Worm (Caenorhabditis elegans) whole organism, young adult: Measurements from ENCODE around the gene T26G10.4.

Experiments
- B0336.3 ChIP-seq: fragments of 200-800 bp; sonication (Bioruptor generic); IDR thresholded peaks from 2 replicates; pipeline ENCODE4 v1.3.6; 2022; ENCODE audit warnings: missing genetic modification characterization, missing compliant biosample characterization
- F22D6.2 ChIP-seq: sonication (generic microtip); optimal IDR thresholded peaks from 2 replicates; lab custom pipeline; 2016; ENCODE audit warnings: mild to moderate bottlenecking, missing genetic modification characterization, missing compliant biosample characterization
- F39B2.1 ChIP-seq: fragments of 200-800 bp; sonication (Bioruptor generic); IDR thresholded peaks from 2 replicates; pipeline ENCODE4 v1.3.6; 2022; ENCODE audit warnings: missing genetic modification reagents, missing genetic modification characterization, missing compliant biosample characterization
- F52B5.7 ChIP-seq: sonication (generic microtip); optimal IDR thresholded peaks from 2 replicates; lab custom pipeline; 2016; ENCODE audit warnings: mild to moderate bottlenecking, missing genetic modification characterization, missing compliant biosample characterization
- F55B11.4 ChIP-seq: sonication (generic microtip); optimal IDR thresholded peaks from 2 replicates; lab custom pipeline; 2016; ENCODE audit warnings: missing compliant biosample characterization, missing genetic modification characterization, borderline replicate concordance; ENCODE audit not compliant: insufficient read depth
- F57A8.1 ChIP-seq: fragments of 200-800 bp; sonication (Bioruptor generic); optimal IDR thresholded peaks from 2 replicates; lab custom pipeline; 2018; ENCODE audit warnings: mild to moderate bottlenecking, missing genetic modification characterization, moderate library complexity, missing compliant biosample characterization
- K11D2.4 ChIP-seq: fragments of 200-800 bp; sonication (Bioruptor generic); IDR thresholded peaks from 2 replicates; pipeline ENCODE4 v1.3.6; 2022; ENCODE audit warnings: missing genetic modification reagents, missing genetic modification characterization, missing compliant biosample characterization
- T26A5.8 ChIP-seq: sonication (generic microtip); optimal IDR thresholded peaks from 2 replicates; lab custom pipeline; 2016; ENCODE audit warnings: missing genetic modification characterization, missing compliant biosample characterization
- Y53G8AR.9 ChIP-seq: fragments of 200-800 bp; sonication (Bioruptor generic); conservative IDR thresholded peaks from 2 replicates; pipeline ENCODE4 v1.3.6; 2022; ENCODE audit warnings: missing genetic modification reagents, missing genetic modification characterization, missing compliant biosample characterization
- Y67H2A.10 ChIP-seq: fragments of 200-800 bp; sonication (Bioruptor generic); conservative IDR thresholded peaks from 2 replicates; pipeline ENCODE4 v1.3.6; 2022; ENCODE audit warnings: missing genetic modification reagents, missing genetic modification characterization, missing compliant biosample characterization
- aptf-2 ChIP-seq: fragments of 200-800 bp; sonication (Bioruptor generic); conservative IDR thresholded peaks from 2 replicates; pipeline ENCODE4 v1.3.6; 2022; ENCODE audit warnings: missing genetic modification reagents, missing genetic modification characterization, missing compliant biosample characterization
- atf-7 ChIP-seq: sonication (generic microtip); optimal IDR thresholded peaks from 2 replicates; lab custom pipeline; 2017; ENCODE audit warnings: mild to moderate bottlenecking, missing genetic modification characterization, missing compliant biosample characterization
- athp-1 ChIP-seq: sonication (generic microtip); optimal IDR thresholded peaks from 2 replicates; lab custom pipeline; 2017; ENCODE audit warnings: mild to moderate bottlenecking, missing genetic modification characterization, missing compliant biosample characterization
- attf-6 ChIP-seq: fragments of 200-800 bp; sonication (Bioruptor generic); IDR thresholded peaks from 2 replicates; pipeline ENCODE4 v1.3.6; 2022; ENCODE audit warnings: missing genetic modification reagents, missing genetic modification characterization, missing compliant biosample characterization
- ceh-100 ChIP-seq: fragments of 200-800 bp; sonication (Bioruptor generic); IDR thresholded peaks from 2 replicates; pipeline ENCODE4 v1.3.6; 2022; ENCODE audit warnings: missing genetic modification reagents, missing genetic modification characterization, missing compliant biosample characterization
- ceh-40 ChIP-seq: fragments of 200-800 bp; sonication (Bioruptor generic); IDR thresholded peaks from 2 replicates; pipeline ENCODE4 v1.3.6; 2022; ENCODE audit warnings: missing genetic modification characterization, missing compliant biosample characterization
- die-1 ChIP-seq: sonication (generic microtip); optimal IDR thresholded peaks from 2 replicates; lab custom pipeline; 2016; ENCODE audit warnings: missing genotype, mild to moderate bottlenecking, missing genetic modification characterization, missing compliant biosample characterization
- dpff-1 ChIP-seq: sonication (generic microtip); optimal IDR thresholded peaks from 2 replicates; lab custom pipeline; 2017; ENCODE audit warnings: mild to moderate bottlenecking, missing genetic modification characterization, missing compliant biosample characterization
- egrh-3 ChIP-seq: fragments of 200-800 bp; sonication (Bioruptor generic); IDR thresholded peaks from 2 replicates; pipeline ENCODE4 v1.3.6; 2022; ENCODE audit warnings: missing genetic modification reagents, missing genetic modification characterization, missing compliant biosample characterization
- ekl-4 ChIP-seq: fragments of 200-800 bp; sonication (Bioruptor generic); IDR thresholded peaks from 2 replicates; pipeline ENCODE4 v1.3.6; 2022; ENCODE audit warnings: missing genetic modification reagents, missing genetic modification characterization, missing compliant biosample characterization
- fkh-3 ChIP-seq: sonication (generic microtip); optimal IDR thresholded peaks from 2 replicates; lab custom pipeline; 2016; ENCODE audit warnings: mild to moderate bottlenecking, missing genetic modification characterization, missing compliant biosample characterization
- him-1 ChIP-seq: sonication (generic microtip); optimal IDR thresholded peaks from 2 replicates; lab custom pipeline; 2016; ENCODE audit warnings: missing genotype, missing genetic modification reagents, missing genetic modification characterization, missing compliant biosample characterization
- hmg-1.2 ChIP-seq: fragments of 200-800 bp; sonication (Bioruptor generic); IDR thresholded peaks from 2 replicates; pipeline ENCODE4 v1.3.6; 2022; ENCODE audit warnings: missing genetic modification reagents, missing genetic modification characterization, missing compliant biosample characterization
- lin-35 ChIP-seq, 3 experiments: fragments of 150-350 bp in 2 of 3; sonication (generic microtip) in 1 of 3; optimal IDR thresholded peaks; 2 replicates each; lab custom pipeline; 2014 to 2018; ENCODE audit warnings: missing biosample characterization in 3 of 3, missing genetic modification characterization in 3 of 3, missing genetic modification reagents in 3 of 3
- lin-54 ChIP-seq: fragments of 200-800 bp; sonication (Bioruptor generic); optimal IDR thresholded peaks from 2 replicates; lab custom pipeline; 2018; ENCODE audit warnings: mild to moderate bottlenecking, missing genetic modification characterization, missing compliant biosample characterization
- lsl-1 ChIP-seq: fragments of 200-800 bp; sonication (Bioruptor generic); optimal IDR thresholded peaks from 2 replicates; lab custom pipeline; 2018; ENCODE audit warnings: mild to moderate bottlenecking, missing genetic modification characterization, moderate library complexity, missing compliant biosample characterization
- lsy-27 ChIP-seq: sonication (generic microtip); optimal IDR thresholded peaks from 2 replicates; lab custom pipeline; 2017; ENCODE audit warnings: missing genetic modification characterization, mild to moderate bottlenecking, missing compliant biosample characterization, antibody characterized with exemption, missing genotype, borderline replicate concordance; ENCODE audit not compliant: insufficient read depth
- madf-6 ChIP-seq: fragments of 200-800 bp; sonication (Bioruptor generic); IDR thresholded peaks from 2 replicates; pipeline ENCODE4 v1.3.6; 2022; ENCODE audit warnings: missing genetic modification reagents, missing genetic modification characterization, missing compliant biosample characterization
- madf-8 ChIP-seq: fragments of 200-800 bp; sonication (Bioruptor generic); conservative IDR thresholded peaks from 2 replicates; pipeline ENCODE4 v1.3.6; 2022; ENCODE audit warnings: missing genetic modification reagents, missing genetic modification characterization, missing compliant biosample characterization
- mcd-1 ChIP-seq: fragments of 200-800 bp; sonication (Bioruptor generic); IDR thresholded peaks from 2 replicates; pipeline ENCODE4 v1.3.6; 2022; ENCODE audit warnings: missing genetic modification reagents, missing genetic modification characterization, missing compliant biosample characterization
- mxl-1 ChIP-seq: sonication (generic microtip); optimal IDR thresholded peaks from 2 replicates; lab custom pipeline; 2016; ENCODE audit warnings: missing genetic modification characterization, missing compliant biosample characterization
- nfya-1 ChIP-seq: sonication (generic microtip); optimal IDR thresholded peaks from 2 replicates; lab custom pipeline; 2017; ENCODE audit warnings: antibody characterized with exemption, missing compliant biosample characterization, missing genetic modification characterization, borderline replicate concordance; ENCODE audit not compliant: insufficient read depth
- nhr-120 ChIP-seq: fragments of 200-800 bp; sonication (Bioruptor generic); IDR thresholded peaks from 2 replicates; pipeline ENCODE4 v1.3.6; 2022; ENCODE audit warnings: missing genetic modification characterization, missing compliant biosample characterization
- rec-8 ChIP-seq, 2 experiments: sonication (generic microtip); optimal IDR thresholded peaks; 2 replicates each; lab custom pipeline; 2016; ENCODE audit warnings: mild to moderate bottlenecking in 2 of 2, missing genetic modification characterization in 2 of 2, missing genetic modification reagents in 2 of 2, missing genotype in 2 of 2, missing biosample characterization in 1 of 2, missing compliant biosample characterization in 1 of 2, moderate library complexity in 1 of 2
- snpc-1.1 ChIP-seq: sonication (generic microtip); optimal IDR thresholded peaks from 2 replicates; lab custom pipeline; 2017; ENCODE audit warnings: missing genetic modification characterization, mild to moderate bottlenecking, missing compliant biosample characterization, antibody characterized with exemption, moderate library complexity, missing genotype, missing genetic modification reagents; ENCODE audit not compliant: insufficient read depth
- snpc-4 ChIP-seq, 5 experiments: fragments of 150-350 bp in 1 of 5; sonication (generic microtip) in 4 of 5; optimal IDR thresholded peaks; 2 replicates each; lab custom pipeline; 2014 to 2018; ENCODE audit warnings: missing genetic modification characterization in 5 of 5, missing biosample characterization in 3 of 5, antibody characterized with exemption in 2 of 5, mild to moderate bottlenecking in 2 of 5, missing compliant biosample characterization in 2 of 5, missing genotype in 2 of 5, moderate library complexity in 2 of 5, missing genetic modification reagents in 1 of 5
- sptf-2 ChIP-seq: fragments of 200-800 bp; sonication (Bioruptor generic); optimal IDR thresholded peaks from 2 replicates; lab custom pipeline; 2018; ENCODE audit warnings: mild to moderate bottlenecking, missing genetic modification characterization, missing compliant biosample characterization
- tbp1 ChIP-seq: fragments of 200-800 bp; sonication (Bioruptor generic); optimal IDR thresholded peaks from 2 replicates; lab custom pipeline; 2018; ENCODE audit warnings: mild to moderate bottlenecking, missing genetic modification characterization, missing compliant biosample characterization
- tbx-9 ChIP-seq: sonication (generic microtip); optimal IDR thresholded peaks from 2 replicates; lab custom pipeline; 2016; ENCODE audit warnings: borderline replicate concordance, missing genetic modification characterization, inconsistent platforms, missing compliant biosample characterization
- xnd-1 ChIP-seq: sonication (generic microtip); optimal IDR thresholded peaks from 2 replicates; lab custom pipeline; 2016; ENCODE audit warnings: missing genotype, missing genetic modification reagents, missing genetic modification characterization, missing compliant biosample characterization
- zim-3 ChIP-seq: sonication (generic microtip); optimal IDR thresholded peaks from 2 replicates; lab custom pipeline; 2017; ENCODE audit warnings: mild to moderate bottlenecking, missing genetic modification characterization, moderate library complexity, missing compliant biosample characterization
- ztf-18 ChIP-seq: sonication (generic microtip); optimal IDR thresholded peaks from 2 replicates; lab custom pipeline; 2016; ENCODE audit warnings: missing genotype, mild to moderate bottlenecking, missing genetic modification characterization, missing compliant biosample characterization
- ztf-22 ChIP-seq: fragments of 200-800 bp; sonication (Bioruptor generic); optimal IDR thresholded peaks from 2 replicates; lab custom pipeline; 2018; ENCODE audit warnings: mild to moderate bottlenecking, missing genetic modification characterization, moderate library complexity, missing compliant biosample characterization
- ztf-28 ChIP-seq: fragments of 200-800 bp; sonication (Bioruptor generic); IDR thresholded peaks from 2 replicates; pipeline ENCODE4 v1.3.6; 2022; ENCODE audit warnings: missing genetic modification reagents, missing genetic modification characterization, missing compliant biosample characterization

Gene T26G10.4

DNA sequence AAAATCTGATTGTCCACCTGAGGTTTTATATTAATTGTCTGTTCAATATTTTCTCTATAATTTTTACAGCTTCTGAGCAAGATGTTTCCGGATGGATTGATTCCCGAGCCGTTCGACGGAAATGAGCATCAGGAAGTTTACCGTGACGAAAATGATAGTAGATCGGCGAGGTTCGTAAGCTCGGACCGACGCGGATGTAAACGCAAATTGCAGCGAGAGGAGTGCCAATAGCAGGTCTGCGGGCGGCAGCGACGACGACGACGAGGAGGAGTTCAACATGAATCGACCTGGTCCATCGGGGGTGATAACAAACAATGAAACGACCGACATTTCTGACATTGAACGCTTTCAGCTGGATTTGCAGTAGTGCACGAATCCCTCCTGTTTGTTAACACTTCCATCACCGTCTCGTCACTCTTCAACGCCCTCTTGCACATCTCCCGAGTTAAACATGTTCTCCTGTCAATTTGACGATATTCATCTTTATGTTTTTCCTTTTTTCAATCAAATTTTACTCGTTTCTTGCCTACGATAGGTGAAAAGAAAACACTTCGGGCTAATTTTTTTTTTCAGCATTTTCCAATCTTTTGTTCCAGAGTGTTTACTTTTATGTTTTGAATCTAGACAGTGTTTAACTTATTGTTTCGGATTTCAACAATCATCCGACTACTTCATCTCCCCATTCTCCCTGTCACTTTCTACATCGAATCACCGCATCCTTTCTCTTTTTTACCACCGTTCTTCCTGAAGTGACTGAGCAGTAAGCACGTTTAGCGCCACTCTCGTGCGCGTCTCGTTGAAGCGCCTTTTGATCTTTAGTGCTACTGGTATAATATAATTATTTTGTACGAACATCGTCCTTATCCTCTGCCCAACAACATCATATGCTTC lies 41.8 kb downstream of the T26G10.4 start (continued):
- TF ChIP-seq F52B5.7 (tag; lab: Kevin White, UChicago) (peak; percentile 21), ceh-40 (GFP tag; lab: Robert Waterston, UW) (no peak), ceh-100 (GFP tag; lab: Robert Waterston, UW) (peak; percentile 16; the same call in 1 of the 2 replicates), F57A8.1 (GFP tag; lab: Kevin White, UChicago) (no peak), aptf-2 (no peak), sptf-2 (no peak), ztf-28 (GFP tag; lab: Robert Waterston, UW) (0 out of 2 replicates have a peak, but pooled peaks have one; percentile 5), lin-54 (no peak), tbp1 (GFP tag; lab: Kevin White, UChicago) (peak; percentile 26), atf-7 (tag; lab: Kevin White, UChicago) (peak; percentile 32), Y53G8AR.9 (GFP tag; lab: Robert Waterston, UW) (no peak), rec-8 (tag; optimal IDR thresholded peaks at IDR 0.05; lab: Kevin White, UChicago) (peak in 1 of 2 experiments; percentile 44), F55B11.4 (no peak), madf-8 (GFP tag; lab: Robert Waterston, UW) (no peak), mxl-1 (no peak), xnd-1 (tag; lab: Kevin White, UChicago) (no peak), lsy-27 (no peak), fkh-3 (tag; lab: Kevin White, UChicago) (no peak), nfya-1 (tag; lab: Kevin White, UChicago) (no peak), K11D2.4 (GFP tag; lab: Robert Waterston, UW) (no peak), egrh-3 (GFP tag; lab: Robert Waterston, UW) (no peak), ztf-18 (tag; lab: Kevin White, UChicago) (peak; percentile 24), Y67H2A.10 (GFP tag; lab: Robert Waterston, UW) (no peak), die-1 (peak; percentile 45), T26A5.8 (tag; lab: Kevin White, UChicago) (no peak), ztf-22 (GFP tag; lab: Kevin White, UChicago) (no peak), F22D6.2 (tag; lab: Kevin White, UChicago) (no peak)

DNA sequence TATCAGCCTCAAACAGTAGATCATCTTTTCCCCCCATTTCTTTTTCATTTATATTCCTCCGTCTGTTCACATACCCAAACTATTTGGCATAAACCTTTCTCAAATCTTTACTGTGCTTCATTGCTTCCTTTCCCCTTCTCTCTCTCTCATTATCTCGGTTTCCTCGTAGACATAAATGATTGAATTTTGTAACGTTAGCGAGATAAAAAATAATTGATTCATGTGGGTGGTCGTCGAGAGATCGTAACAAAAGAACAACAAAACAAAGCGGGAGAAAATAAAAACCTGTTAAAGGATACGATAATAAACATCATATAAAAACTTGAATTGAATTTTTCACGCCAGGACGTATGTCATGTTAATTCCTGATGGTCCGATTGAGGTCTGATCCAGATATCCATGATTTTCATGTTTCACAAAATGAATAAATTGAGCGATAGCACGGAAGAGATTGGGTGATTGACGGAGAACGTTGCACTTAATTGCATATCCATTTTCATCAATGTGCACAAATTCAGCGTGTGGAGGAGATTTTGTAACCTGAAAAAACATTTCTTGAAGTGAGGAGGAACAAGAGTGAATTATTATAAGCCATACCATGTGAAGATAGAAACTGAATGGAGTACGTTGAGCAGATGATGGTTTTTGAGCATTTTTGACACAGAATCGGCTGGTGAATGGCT lies 42.6 kb downstream of the T26G10.4 start:
- no peak for TF ChIP-seq ekl-4 (GFP tag; lab: Robert Waterston, UW)
- peak; percentile 77 for TF ChIP-seq athp-1 (tag; lab: Kevin White, UChicago)
- TF ChIP-seq madf-6 (GFP tag; lab: Robert Waterston, UW): peak; percentile 41; the same call in 1 of the 2 replicates
- no peak for TF ChIP-seq zim-3
- peak; percentile 60 for TF ChIP-seq fkh-3 (tag; lab: Kevin White, UChicago)
- peak; percentile 1 for TF ChIP-seq lsl-1 (GFP tag; lab: Kevin White, UChicago)
- TF ChIP-seq attf-6 (GFP tag; lab: Robert Waterston, UW): 0 out of 2 replicates have a peak, but pooled peaks have one; percentile 21
- TF ChIP-seq dpff-1 (tag; lab: Kevin White, UChicago): peak; percentile 30
- no peak for TF ChIP-seq snpc-4 (GFP tag; optimal IDR thresholded peaks at IDR 0.05; lab: Kevin White, UChicago)
- peak in 1 of 4 experiments; percentile 40 for TF ChIP-seq snpc-4 (tag; optimal IDR thresholded peaks at IDR 0.05; lab: Kevin White, UChicago)
- peak; percentile 33 for TF ChIP-seq snpc-1.1 (tag; lab: Kevin White, UChicago)
- peak; percentile 43 for TF ChIP-seq tbx-9 (tag; lab: Kevin White, UChicago)
- TF ChIP-seq him-1: peak; percentile 33
- TF ChIP-seq lin-54: peak; percentile 48
- TF ChIP-seq hmg-1.2 (GFP tag; lab: Robert Waterston, UW): no peak
- TF ChIP-seq nhr-120 (GFP tag; lab: Robert Waterston, UW): no peak
- no peak for TF ChIP-seq F39B2.1 (GFP tag; lab: Robert Waterston, UW)
- peak; percentile 89 for TF ChIP-seq B0336.3 (GFP tag; lab: Robert Waterston, UW)
- no peak for TF ChIP-seq lin-35 (GFP tag; optimal IDR thresholded peaks at IDR 0.05; lab: Kevin White, UChicago)
- 0 out of 2 replicates have a peak, but pooled peaks have one; percentile 20 for TF ChIP-seq mcd-1 (GFP tag; lab: Robert Waterston, UW)
